Fruit fly (Drosophila melanogaster): ENCODE results near the gene polybromo.

The polybromo gene

DNA sequence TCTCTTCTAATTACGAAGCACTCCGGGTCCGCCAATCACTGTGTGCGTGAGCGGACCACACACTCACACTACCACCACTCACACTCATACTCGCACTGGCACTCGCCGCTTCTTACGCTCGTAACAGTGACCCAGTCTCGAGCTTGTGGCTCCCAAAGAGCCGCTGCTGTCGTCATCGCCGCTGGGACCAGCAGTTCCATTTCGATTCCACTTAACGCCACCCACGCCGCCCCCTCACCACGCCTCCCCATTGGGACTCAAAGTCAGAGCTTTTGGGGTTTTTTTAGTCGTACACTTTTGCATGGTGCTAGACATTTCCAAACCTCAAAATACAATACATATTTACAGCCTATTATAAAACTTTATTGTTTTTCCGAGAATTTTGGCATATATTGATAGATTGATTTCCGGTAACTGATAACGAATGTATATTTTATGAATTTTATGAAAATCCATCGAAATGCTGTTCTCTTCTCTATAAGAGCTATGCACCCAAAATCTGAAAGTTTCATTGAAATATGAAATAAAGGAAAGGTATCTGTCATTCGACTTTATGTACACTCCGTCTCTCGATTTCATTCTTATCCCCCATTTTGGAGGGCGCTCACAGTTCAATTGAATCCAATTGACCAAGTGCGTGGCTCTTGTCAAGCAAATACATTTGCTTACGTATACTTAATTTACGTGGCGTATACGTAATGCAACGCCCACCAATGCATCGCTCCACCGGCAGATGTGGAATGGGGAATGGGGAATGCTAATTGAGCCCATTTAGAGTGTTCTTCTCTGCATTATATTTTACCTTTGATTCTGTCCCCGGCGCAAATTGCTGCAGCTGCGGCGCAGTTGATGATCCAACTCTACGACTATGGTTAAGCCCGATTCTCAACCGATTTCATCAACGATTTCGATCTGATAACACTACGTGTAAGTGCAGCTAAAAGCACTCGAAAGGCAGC, 33.5 kb downstream of the polybromo start, which contains the start of gene CG42331 (continued):
- TF ChIP-seq Fer1 (GFP tag; optimal IDR thresholded peaks at IDR 0.05) (no peak), ken (GFP tag; IDR thresholded peaks at IDR 0.05) (no peak; the same call in 2 of the 3 replicates), CG6813 (GFP tag; optimal IDR thresholded peaks at IDR 0.05) (peak; percentile 38), scrt (GFP tag; optimal IDR thresholded peaks at IDR 0.05) (peak; percentile 37), CG9817 (tag; optimal IDR thresholded peaks at IDR 0.05) (peak; percentile 59), slbo (GFP tag; IDR thresholded peaks at IDR 0.05) (peak; percentile 47; the same call in 1 of the 2 replicates), Ets65A (GFP tag) (peak; percentile 64), bowl (GFP tag; IDR thresholded peaks at IDR 0.05) (no peak), CG4730 (GFP tag; IDR thresholded peaks at IDR 0.05) (no peak), CG17385 (GFP tag; optimal IDR thresholded peaks at IDR 0.05) (peak; percentile 51), Aef1 (GFP tag; IDR thresholded peaks at IDR 0.05) (peak; percentile 55; the same call in 2 of the 3 replicates), tio (GFP tag; optimal IDR thresholded peaks at IDR 0.05) (peak; percentile 45), CG11093 (GFP tag; IDR thresholded peaks at IDR 0.05) (0 out of 3 replicates have a peak, but pooled peaks have one; percentile 33), br (optimal IDR thresholded peaks at IDR 0.05) (no peak), CG16815 (GFP tag; optimal IDR thresholded peaks at IDR 0.05) (no peak), CG8281 (tag; optimal IDR thresholded peaks at IDR 0.05) (peak; percentile 72), CG12299 (tag; optimal IDR thresholded peaks at IDR 0.05) (no peak), dmrt99B (tag; optimal IDR thresholded peaks at IDR 0.05) (peak; percentile 84), ATbp (GFP tag; optimal IDR thresholded peaks at IDR 0.05) (peak; percentile 66), sens (GFP tag) (peak; percentile 87), Bteb2 (GFP tag; optimal IDR thresholded peaks at IDR 0.05) (peak; percentile 51), CG17361 (GFP tag; IDR thresholded peaks at IDR 0.05) (peak; percentile 69), sens-2 (GFP tag; IDR thresholded peaks at IDR 0.05) (no peak), chm (GFP tag; IDR thresholded peaks at IDR 0.05) (peak; percentile 18; the same call in 1 of the 2 replicates), corto (GFP tag; optimal IDR thresholded peaks at IDR 0.05) (no peak), Lim3 (GFP tag; IDR thresholded peaks at IDR 0.05) (no peak), Rfx (GFP tag; IDR thresholded peaks at IDR 0.05) (peak; percentile 53; the same call in 1 of the 2 replicates), HLH54F (GFP tag; optimal IDR thresholded peaks at IDR 0.05) (no peak), CG8765 (GFP tag; IDR thresholded peaks at IDR 0.05) (no peak), CG4820 (GFP tag; optimal IDR thresholded peaks at IDR 0.05) (peak; percentile 54), Hr78 (GFP tag; optimal IDR thresholded peaks at IDR 0.05) (peak in 1 of 2 experiments; percentile 64), tna (GFP tag; IDR thresholded peaks at IDR 0.05; ENCODE audit: partially characterized antibody) (no peak), cas (GFP tag; IDR thresholded peaks at IDR 0.05) (no peak), rib (GFP tag; IDR thresholded peaks at IDR 0.05) (no peak), Nf-YA (GFP tag; IDR thresholded peaks at IDR 0.05) (no peak), Deaf1 (tag; optimal IDR thresholded peaks at IDR 0.05) (peak; percentile 23), CG33213 (GFP tag; optimal IDR thresholded peaks at IDR 0.05) (no peak), CG9876 (GFP tag; optimal IDR thresholded peaks at IDR 0.05) (no peak), salm (tag; optimal IDR thresholded peaks at IDR 0.05) (peak; percentile 52), Fer3 (tag; optimal IDR thresholded peaks at IDR 0.05) (peak; percentile 60), CG17802 (tag; optimal IDR thresholded peaks at IDR 0.05) (no peak), CG3838 (GFP tag; optimal IDR thresholded peaks at IDR 0.05) (no peak), CG7786 (GFP tag; optimal IDR thresholded peaks at IDR 0.05) (peak; percentile 60), Stat92E (GFP tag; optimal IDR thresholded peaks at IDR 0.05) (no peak), CG6765 (GFP tag; optimal IDR thresholded peaks at IDR 0.05) (no peak), CG15479 (GFP tag; optimal IDR thresholded peaks at IDR 0.05) (no peak), CG17568 (GFP tag; optimal IDR thresholded peaks at IDR 0.05) (peak; percentile 8), CG18619 (GFP tag; optimal IDR thresholded peaks at IDR 0.05) (peak; percentile 67), bigmax (GFP tag; optimal IDR thresholded peaks at IDR 0.05) (no peak)
